Worm (Caenorhabditis elegans) whole organism, L1 larva: ENCODE results near the gene cpna-5.
A peak's percentile ranks its signal among the peaks of the same experiment; 100 is the strongest.

Experiments used
- C16A3.4 ChIP-seq: fragments of 150-350 bp; optimal IDR thresholded peaks from 2 replicates; lab custom pipeline; 2014; ENCODE audit warnings: missing biosample characterization, missing genetic modification characterization
- F16B12.6 ChIP-seq: fragments of 150-350 bp; optimal IDR thresholded peaks from 2 replicates; lab custom pipeline; 2014; ENCODE audit warnings: missing biosample characterization, missing genetic modification characterization
- Y116A8C.19 ChIP-seq: sonication (generic microtip); optimal IDR thresholded peaks from 2 replicates; lab custom pipeline; 2016; ENCODE audit warnings: missing compliant biosample characterization, missing genetic modification characterization, borderline replicate concordance
- aha-1 ChIP-seq: fragments of 150-350 bp; optimal IDR thresholded peaks from 2 replicates; lab custom pipeline; 2014; ENCODE audit warnings: missing biosample characterization, missing genetic modification characterization
- alr-1 ChIP-seq: fragments of 200-800 bp; sonication (Bioruptor generic); optimal IDR thresholded peaks from 2 replicates; lab custom pipeline; 2018; ENCODE audit warnings: borderline replicate concordance, mild to moderate bottlenecking, missing genetic modification characterization, missing compliant biosample characterization
- blmp-1 ChIP-seq: fragments of 150-350 bp; optimal IDR thresholded peaks from 2 replicates; lab custom pipeline; 2014; ENCODE audit warnings: missing biosample characterization, missing genetic modification characterization
- ceh-82 ChIP-seq, 3 experiments: fragments of 150-350 bp in 1 of 3; sonication (generic microtip) in 2 of 3; optimal IDR thresholded peaks; 2 replicates each; lab custom pipeline; 2014 to 2017; ENCODE audit warnings: missing biosample characterization in 3 of 3, missing genetic modification characterization in 3 of 3
- ceh-90 ChIP-seq: sonication (generic microtip); optimal IDR thresholded peaks from 2 replicates; lab custom pipeline; 2016; ENCODE audit warnings: missing genetic modification characterization, missing compliant biosample characterization
- dpl-1 ChIP-seq, 3 experiments: fragments of 150-350 bp in 2 of 3; sonication (generic microtip) in 1 of 3; optimal IDR thresholded peaks; 2 replicates each; lab custom pipeline; 2014 to 2017; ENCODE audit warnings: missing biosample characterization in 3 of 3, missing genetic modification characterization in 3 of 3, missing genetic modification reagents in 3 of 3
- dsc-1 ChIP-seq: sonication (generic microtip); optimal IDR thresholded peaks from 2 replicates; lab custom pipeline; 2016; ENCODE audit warnings: mild to moderate bottlenecking, missing genetic modification characterization, missing compliant biosample characterization
- efl-1 ChIP-seq, 4 experiments: fragments of 150-350 bp; optimal IDR thresholded peaks in 3 of 4; peaks in 1 of 4; 1 replicate in 1 of 4; 2 replicates in 3 of 4; lab custom pipeline; 2014; ENCODE audit warnings: missing biosample characterization in 2 of 4, missing genetic modification characterization in 2 of 4, missing genetic modification reagents in 2 of 4
- egl-27 ChIP-seq, 2 experiments: fragments of 150-350 bp in 1 of 2; sonication (generic microtip); optimal IDR thresholded peaks; 3 replicates each; lab custom pipeline; 2017 to 2018; ENCODE audit warnings: missing biosample characterization in 2 of 2, missing genetic modification characterization in 2 of 2, missing genetic modification reagents in 2 of 2
- fkh-10 ChIP-seq: sonication (generic microtip); optimal IDR thresholded peaks from 2 replicates; lab custom pipeline; 2017; ENCODE audit warnings: missing biosample characterization, missing genetic modification reagents, missing genetic modification characterization
- fkh-8 ChIP-seq: sonication (generic microtip); optimal IDR thresholded peaks from 2 replicates; lab custom pipeline; 2016; ENCODE audit warnings: mild to moderate bottlenecking, missing genetic modification characterization, missing compliant biosample characterization
- hlh-4 ChIP-seq: sonication (generic microtip); optimal IDR thresholded peaks from 2 replicates; lab custom pipeline; 2016; ENCODE audit warnings: mild to moderate bottlenecking, missing genetic modification characterization, missing compliant biosample characterization
- irx-1 ChIP-seq: sonication (generic microtip); optimal IDR thresholded peaks from 2 replicates; lab custom pipeline; 2016; ENCODE audit warnings: missing genetic modification characterization, missing compliant biosample characterization
- lin-14 ChIP-seq: fragments of 200-800 bp; sonication (Bioruptor generic); optimal IDR thresholded peaks from 2 replicates; lab custom pipeline; 2018; ENCODE audit warnings: mild to moderate bottlenecking, missing genetic modification characterization, moderate library complexity, missing compliant biosample characterization
- lin-35 ChIP-seq, 2 experiments: fragments of 150-350 bp; optimal IDR thresholded peaks; 2 replicates each; lab custom pipeline; 2014; ENCODE audit warnings: missing biosample characterization in 2 of 2, missing genetic modification characterization in 2 of 2, missing genetic modification reagents in 2 of 2
- lir-3 ChIP-seq: sonication (generic microtip); optimal IDR thresholded peaks from 2 replicates; lab custom pipeline; 2016; ENCODE audit warnings: mild to moderate bottlenecking, missing genetic modification characterization, moderate library complexity, missing compliant biosample characterization; ENCODE audit not compliant: poor library complexity
- lsy-2 ChIP-seq, 2 experiments: fragments of 150-350 bp; optimal IDR thresholded peaks; 2 replicates each; lab custom pipeline; 2014; ENCODE audit warnings: missing biosample characterization in 2 of 2, missing genetic modification characterization in 2 of 2
- mab-9 ChIP-seq: fragments of 200-800 bp; sonication (Bioruptor generic); IDR thresholded peaks from 2 replicates; pipeline ENCODE4 v1.3.6; 2022; ENCODE audit warnings: missing genetic modification reagents, missing genetic modification characterization, missing compliant biosample characterization
- mef-2 ChIP-seq: fragments of 150-350 bp; optimal IDR thresholded peaks from 2 replicates; lab custom pipeline; 2014; ENCODE audit warnings: missing biosample characterization, missing genetic modification characterization
- mep-1 ChIP-seq: fragments of 150-350 bp; optimal IDR thresholded peaks from 2 replicates; lab custom pipeline; 2014; ENCODE audit warnings: missing biosample characterization, missing genetic modification characterization
- nhr-11 ChIP-seq: fragments of 150-350 bp; optimal IDR thresholded peaks from 2 replicates; lab custom pipeline; 2014; ENCODE audit warnings: missing biosample characterization, missing genetic modification characterization
- nhr-19 ChIP-seq: fragments of 200-800 bp; sonication (Bioruptor generic); conservative IDR thresholded peaks from 2 replicates; pipeline ENCODE4 v1.3.6; 2022; ENCODE audit warnings: missing genetic modification characterization, missing compliant biosample characterization
- nhr-20 ChIP-seq: sonication (generic microtip); optimal IDR thresholded peaks from 2 replicates; lab custom pipeline; 2016; ENCODE audit warnings: mild to moderate bottlenecking, missing genetic modification characterization, missing compliant biosample characterization
- nhr-28 ChIP-seq: fragments of 150-350 bp; optimal IDR thresholded peaks from 2 replicates; lab custom pipeline; 2014; ENCODE audit warnings: missing biosample characterization, missing genetic modification characterization
- nhr-71 ChIP-seq: sonication (generic microtip); optimal IDR thresholded peaks from 2 replicates; lab custom pipeline; 2016; ENCODE audit warnings: mild to moderate bottlenecking, missing genetic modification characterization, moderate library complexity, missing compliant biosample characterization
- pax-3 ChIP-seq: fragments of 200-800 bp; sonication (Bioruptor generic); optimal IDR thresholded peaks from 2 replicates; lab custom pipeline; 2018; ENCODE audit warnings: mild to moderate bottlenecking, missing genetic modification characterization, moderate library complexity, missing compliant biosample characterization
- rnt-1 ChIP-seq: sonication (generic microtip); optimal IDR thresholded peaks from 2 replicates; lab custom pipeline; 2016; ENCODE audit warnings: mild to moderate bottlenecking, missing genetic modification characterization, moderate library complexity, missing compliant biosample characterization
- skn-1 ChIP-seq: fragments of 150-350 bp; optimal IDR thresholded peaks from 2 replicates; lab custom pipeline; 2014; ENCODE audit warnings: missing biosample characterization, missing genetic modification characterization
- snu-23 ChIP-seq: sonication (generic microtip); optimal IDR thresholded peaks from 2 replicates; lab custom pipeline; 2016; ENCODE audit warnings: missing genetic modification characterization, missing compliant biosample characterization
- sup-37 ChIP-seq: fragments of 200-800 bp; sonication (Bioruptor generic); optimal IDR thresholded peaks from 2 replicates; lab custom pipeline; 2018; ENCODE audit warnings: mild to moderate bottlenecking, missing genetic modification characterization, missing compliant biosample characterization
- swsn-7 ChIP-seq: sonication (generic microtip); optimal IDR thresholded peaks from 2 replicates; lab custom pipeline; 2016; ENCODE audit warnings: missing genetic modification characterization, missing compliant biosample characterization
- tbx-2 ChIP-seq: sonication (generic microtip); optimal IDR thresholded peaks from 2 replicates; lab custom pipeline; 2016; ENCODE audit warnings: missing genetic modification characterization, missing compliant biosample characterization
- tlp-1 ChIP-seq: fragments of 150-350 bp; optimal IDR thresholded peaks from 2 replicates; lab custom pipeline; 2014; ENCODE audit warnings: missing biosample characterization, missing genetic modification characterization
- unc-30 ChIP-seq: sonication (generic microtip); optimal IDR thresholded peaks from 2 replicates; lab custom pipeline; 2017; ENCODE audit warnings: missing biosample characterization, missing genetic modification characterization
- unc-86 ChIP-seq: sonication (generic microtip); optimal IDR thresholded peaks from 2 replicates; lab custom pipeline; 2016; ENCODE audit warnings: missing genetic modification characterization, missing compliant biosample characterization
- vab-15 ChIP-seq: sonication (generic microtip); optimal IDR thresholded peaks from 2 replicates; lab custom pipeline; 2017; ENCODE audit warnings: missing genotype, mild to moderate bottlenecking, missing genetic modification characterization, missing compliant biosample characterization
- zip-4 ChIP-seq: fragments of 200-800 bp; sonication (Bioruptor generic); optimal IDR thresholded peaks from 2 replicates; lab custom pipeline; 2018; ENCODE audit warnings: mild to moderate bottlenecking, missing genetic modification characterization, moderate library complexity, missing compliant biosample characterization
- ztf-4 ChIP-seq: fragments of 150-350 bp; optimal IDR thresholded peaks from 2 replicates; lab custom pipeline; 2014; ENCODE audit warnings: missing biosample characterization, missing genetic modification characterization

The cpna-5 gene

ce11 chrII:7669409-7669808 lies 49.0 kb downstream of the cpna-5 start:
- no peak for TF ChIP-seq unc-86
- TF ChIP-seq lin-14 (GFP tag; lab: Kevin White, UChicago), result peak; percentile 49
- TF ChIP-seq sup-37 (GFP tag; lab: Kevin White, UChicago), result no peak
- TF ChIP-seq dpl-1 (GFP tag; optimal IDR thresholded peaks at IDR 0.05; lab: Kevin White, UChicago), result peak; percentile 12 to 42 (median 23)
- TF ChIP-seq alr-1, result no peak
- TF ChIP-seq mep-1 (tag; lab: Kevin White, UChicago), result peak; percentile 62
- no peak for TF ChIP-seq hlh-4 (tag; lab: Kevin White, UChicago)
- TF ChIP-seq nhr-71 (tag; lab: Kevin White, UChicago), result peak; percentile 44
- peak in 1 of 3 experiments; percentile 65 for TF ChIP-seq ceh-82 (tag; optimal IDR thresholded peaks at IDR 0.05; lab: Kevin White, UChicago)
- TF ChIP-seq fkh-10 (GFP tag; lab: Kevin White, UChicago), result peak; percentile 20
- TF ChIP-seq ceh-90, result no peak
- TF ChIP-seq tlp-1 (tag; lab: Kevin White, UChicago), result no peak
- no peak for TF ChIP-seq ztf-4 (tag; lab: Kevin White, UChicago)
- peak; percentile 19 to 28 for TF ChIP-seq efl-1 (optimal IDR thresholded peaks at IDR 0.05; lab: Kevin White, UChicago)
- TF ChIP-seq efl-1 (GFP tag; optimal IDR thresholded peaks at IDR 0.05 in 1 of 2; lab: Kevin White, UChicago), result peak; percentile 10 to 45
- TF ChIP-seq lsy-2 (tag; optimal IDR thresholded peaks at IDR 0.05; lab: Kevin White, UChicago), result peak in 1 of 2 experiments; percentile 65
- no peak for TF ChIP-seq mef-2 (tag; lab: Kevin White, UChicago)
- peak; percentile 2 for TF ChIP-seq tbx-2 (tag; lab: Kevin White, UChicago)
- TF ChIP-seq dsc-1 (tag; lab: Kevin White, UChicago), result peak; percentile 0
- TF ChIP-seq zip-4, result no peak
- TF ChIP-seq mab-9, result no peak
- no peak for TF ChIP-seq swsn-7 (tag; lab: Kevin White, UChicago)
- no peak for TF ChIP-seq nhr-11 (tag; lab: Kevin White, UChicago)
- peak; percentile 19 for TF ChIP-seq nhr-20 (tag; lab: Kevin White, UChicago)
- TF ChIP-seq fkh-8 (tag; lab: Kevin White, UChicago), result no peak
- TF ChIP-seq lin-35 (GFP tag; optimal IDR thresholded peaks at IDR 0.05; lab: Kevin White, UChicago), result peak; percentile 19 to 43
- TF ChIP-seq skn-1 (tag; lab: Kevin White, UChicago), result peak; percentile 42
- no peak for TF ChIP-seq lir-3 (tag; lab: Kevin White, UChicago)
- no peak for TF ChIP-seq egl-27 (tag; optimal IDR thresholded peaks at IDR 0.05; lab: Kevin White, UChicago)
- peak; percentile 56 for TF ChIP-seq snu-23 (GFP tag; lab: Kevin White, UChicago)
- TF ChIP-seq irx-1 (tag; lab: Kevin White, UChicago), result no peak
- no peak for TF ChIP-seq rnt-1 (tag; lab: Kevin White, UChicago)
- peak; percentile 12 for TF ChIP-seq blmp-1 (tag; lab: Kevin White, UChicago)
- TF ChIP-seq F16B12.6 (tag; lab: Kevin White, UChicago), result peak; percentile 35
- TF ChIP-seq vab-15, result no peak
- peak; percentile 28 for TF ChIP-seq C16A3.4 (tag; lab: Kevin White, UChicago)
- no peak for TF ChIP-seq nhr-28 (tag; lab: Kevin White, UChicago)

- TF ChIP-seq pax-3 (tag; lab: Kevin White, UChicago), result no peak
- TF ChIP-seq efl-1 (optimal IDR thresholded peaks at IDR 0.05; lab: Kevin White, UChicago), result peak in 1 of 2 experiments; percentile 3
- no peak for TF ChIP-seq efl-1 (GFP tag; optimal IDR thresholded peaks at IDR 0.05 in 1 of 2; lab: Kevin White, UChicago)
Observed at ce11 chrII:7666967-7667366, 51.4 kb downstream of the cpna-5 start, which contains the start of gene lir-2. Gene lir-2 (plus strand): TSS chrII:7667267.

ce11 chrII:7666338-7666737 lies 52.1 kb downstream of the cpna-5 start:
- TF ChIP-seq lsy-2 (tag; optimal IDR thresholded peaks at IDR 0.05; lab: Kevin White, UChicago) (no peak), unc-30 (tag; lab: Kevin White, UChicago) (no peak), aha-1 (no peak), nhr-19 (GFP tag; lab: Robert Waterston, UW) (no peak), lin-35 (GFP tag; optimal IDR thresholded peaks at IDR 0.05; lab: Kevin White, UChicago) (no peak), Y116A8C.19 (tag; lab: Kevin White, UChicago) (no peak), blmp-1 (tag; lab: Kevin White, UChicago) (no peak), pax-3 (tag; lab: Kevin White, UChicago) (no peak), nhr-28 (tag; lab: Kevin White, UChicago) (no peak), F16B12.6 (tag; lab: Kevin White, UChicago) (no peak)
